Worm (Caenorhabditis elegans): Measurements from ENCODE around the gene srg-62.

srg-62 gene

ce11 chrV:2698826-2699225 is 43.4 kb downstream of the srg-62 start, which contains the start of gene nuo-5:
nuo-5 (plus strand) TSS chrV:2698972.
- TF ChIP-seq pqm-1 (tag; optimal IDR thresholded peaks at IDR 0.05), result no peak
- TF ChIP-seq ztf-4 (tag; optimal IDR thresholded peaks at IDR 0.05), result no peak
- no peak for TF ChIP-seq nhr-11 (tag; optimal IDR thresholded peaks at IDR 0.05)
- TF ChIP-seq sox-4 (tag; optimal IDR thresholded peaks at IDR 0.05), result no peak
- TF ChIP-seq fkh-8 (tag; optimal IDR thresholded peaks at IDR 0.05), result no peak
- TF ChIP-seq tlp-1 (tag; optimal IDR thresholded peaks at IDR 0.05), result no peak
- TF ChIP-seq elt-3 (tag; optimal IDR thresholded peaks at IDR 0.05), result no peak
- no peak for TF ChIP-seq efl-1 (optimal IDR thresholded peaks at IDR 0.05)
- TF ChIP-seq efl-1 (GFP tag; optimal IDR thresholded peaks at IDR 0.05 in 1 of 2), result no peak
- TF ChIP-seq tbx-2 (tag; optimal IDR thresholded peaks at IDR 0.05), result no peak
- TF ChIP-seq alr-1 (tag; optimal IDR thresholded peaks at IDR 0.05; ENCODE audit: borderline replicate concordance), result no peak
- TF ChIP-seq ceh-82 (tag; optimal IDR thresholded peaks at IDR 0.05), result no peak
- TF ChIP-seq dsc-1 (tag; optimal IDR thresholded peaks at IDR 0.05), result no peak
- no peak for TF ChIP-seq nhr-71 (tag; optimal IDR thresholded peaks at IDR 0.05)
- TF ChIP-seq lin-35 (GFP tag; optimal IDR thresholded peaks at IDR 0.05), result no peak
- no peak for TF ChIP-seq C34B4.2 (tag; optimal IDR thresholded peaks at IDR 0.05)
- no peak for TF ChIP-seq Y116A8C.19 (tag; optimal IDR thresholded peaks at IDR 0.05; ENCODE audit: borderline replicate concordance)

ce11 chrV:2697693-2698092 is 44.5 kb downstream of the srg-62 start:
- TF ChIP-seq jun-1 (tag; optimal IDR thresholded peaks at IDR 0.05) (no peak), mep-1 (tag; optimal IDR thresholded peaks at IDR 0.05) (no peak), lin-39 (tag; optimal IDR thresholded peaks at IDR 0.05) (no peak)

DNA sequence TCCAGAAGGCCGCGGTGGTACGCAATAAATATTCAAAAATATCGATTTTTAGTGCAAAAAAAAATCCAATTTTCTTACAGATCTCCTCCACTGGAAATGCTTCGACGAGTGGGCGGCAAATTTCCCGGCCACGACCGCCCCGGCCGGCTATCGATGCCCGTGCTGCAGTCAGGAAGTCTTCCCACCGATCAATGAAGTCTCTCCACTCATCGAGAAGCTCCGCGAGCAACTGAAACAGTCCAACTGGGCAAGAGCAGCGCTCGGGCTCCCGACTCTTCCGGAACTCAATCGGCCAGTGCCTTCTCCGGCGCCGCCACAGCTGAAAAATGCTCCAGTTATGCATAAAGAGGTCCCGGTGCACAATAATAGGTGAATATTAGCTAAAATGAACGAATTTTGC is 46.3 kb downstream of the srg-62 start, which contains the start of gene Y45G12B.3:
Gene Y45G12B.3 (minus strand): TSS at position 320 of the 400 bp plus-strand sequence.
- TF ChIP-seq sptf-1 (tag; optimal IDR thresholded peaks at IDR 0.05) (no peak), unc-30 (tag; optimal IDR thresholded peaks at IDR 0.05) (no peak), nhr-12 (tag; optimal IDR thresholded peaks at IDR 0.05) (no peak), nhr-76 (tag; optimal IDR thresholded peaks at IDR 0.05) (no peak), hlh-17 (GFP tag; optimal IDR thresholded peaks at IDR 0.05; ENCODE audit: borderline replicate concordance) (no peak)

DNA sequence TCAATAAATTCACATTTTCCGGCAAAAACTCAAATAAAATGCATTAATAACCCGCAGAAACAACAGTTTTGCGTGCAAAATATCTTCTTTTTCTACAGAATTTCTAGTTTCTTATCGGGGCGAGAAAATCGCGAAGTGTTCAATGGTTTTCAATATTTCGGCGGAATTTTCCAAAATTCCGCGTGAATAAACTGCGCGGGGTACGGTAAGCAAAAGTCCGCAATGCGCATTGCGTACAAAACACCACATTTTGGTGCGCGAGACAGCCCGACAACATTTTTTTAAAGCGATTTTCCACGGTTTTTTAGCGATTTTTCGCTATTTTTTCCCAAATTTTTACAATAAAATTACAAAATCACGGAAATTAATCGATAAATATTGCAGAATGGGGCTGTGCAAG is 47.8 kb downstream of the srg-62 start, which contains the start of gene Y45G12B.2:
Gene Y45G12B.2 (plus strand): TSS at position 383 of the 400 bp plus-strand sequence.
- peak; percentile 72 for TF ChIP-seq nhr-47 (tag; optimal IDR thresholded peaks at IDR 0.05)
- no peak for TF ChIP-seq C34B4.2 (tag; optimal IDR thresholded peaks at IDR 0.05)
- peak; percentile 21 for TF ChIP-seq snpc-4 (tag; optimal IDR thresholded peaks at IDR 0.05)
- TF ChIP-seq ceh-90 (tag; optimal IDR thresholded peaks at IDR 0.05), result no peak
- no peak for TF ChIP-seq mef-2 (tag; optimal IDR thresholded peaks at IDR 0.05)
- TF ChIP-seq pax-3 (tag; optimal IDR thresholded peaks at IDR 0.05), result no peak
- TF ChIP-seq ama-1 (optimal IDR thresholded peaks at IDR 0.05), result no peak
- TF ChIP-seq snu-23 (GFP tag; optimal IDR thresholded peaks at IDR 0.05), result peak; percentile 84
- no peak for TF ChIP-seq sptf-1 (tag; optimal IDR thresholded peaks at IDR 0.05)
- no peak for TF ChIP-seq aha-1 (tag; optimal IDR thresholded peaks at IDR 0.05)
- TF ChIP-seq isw-1 (GFP tag; IDR thresholded peaks at IDR 0.05), result peak; percentile 36; the same call in 1 of the 2 replicates
- TF ChIP-seq nhr-77 (tag; optimal IDR thresholded peaks at IDR 0.05), result peak; percentile 18
- no peak for TF ChIP-seq sox-4 (tag; optimal IDR thresholded peaks at IDR 0.05)
- no peak for TF ChIP-seq ces-1 (GFP tag; optimal IDR thresholded peaks at IDR 0.05)
- peak; percentile 62 for TF ChIP-seq nhr-90 (tag; optimal IDR thresholded peaks at IDR 0.05; ENCODE audit: poor library complexity)
- TF ChIP-seq alr-1 (tag; optimal IDR thresholded peaks at IDR 0.05; ENCODE audit: borderline replicate concordance), result no peak
- no peak for TF ChIP-seq nhr-84 (tag; optimal IDR thresholded peaks at IDR 0.05)
- peak; percentile 30; the same call in 1 of the 2 replicates for TF ChIP-seq grh-1 (GFP tag; IDR thresholded peaks at IDR 0.05)
- TF ChIP-seq xbp-1 (tag; optimal IDR thresholded peaks at IDR 0.05), result peak; percentile 80
- TF ChIP-seq unc-98 (GFP tag; IDR thresholded peaks at IDR 0.05), result no peak
- TF ChIP-seq lin-14 (GFP tag; optimal IDR thresholded peaks at IDR 0.05), result no peak
- peak; percentile 55 for TF ChIP-seq unc-130 (tag; optimal IDR thresholded peaks at IDR 0.05)
- TF ChIP-seq efl-3 (GFP tag; optimal IDR thresholded peaks at IDR 0.05), result no peak
- TF ChIP-seq lin-39 (tag; optimal IDR thresholded peaks at IDR 0.05), result no peak
- TF ChIP-seq hlh-17 (GFP tag; optimal IDR thresholded peaks at IDR 0.05; ENCODE audit: borderline replicate concordance), result no peak
- no peak for TF ChIP-seq unc-62 (GFP tag; optimal IDR thresholded peaks at IDR 0.05)
- no peak for TF ChIP-seq sup-37 (GFP tag; optimal IDR thresholded peaks at IDR 0.05)
- TF ChIP-seq unc-86 (tag; optimal IDR thresholded peaks at IDR 0.05), result peak; percentile 30
- peak; percentile 70 for TF ChIP-seq nhr-85 (tag)
- TF ChIP-seq fos-1 (tag; optimal IDR thresholded peaks at IDR 0.05), result peak; percentile 40
- TF ChIP-seq tbx-2 (tag; optimal IDR thresholded peaks at IDR 0.05), result peak; percentile 66
